Worm (Caenorhabditis elegans) whole organism, young adult: ENCODE results near the gene fcho-1.
A peak's percentile ranks its signal among the peaks of the same experiment; 100 is the strongest.

Experiments used
- C17E4.6 ChIP-seq: fragments of 200-800 bp; sonication (Bioruptor generic); IDR thresholded peaks from 2 replicates; pipeline ENCODE4 v1.3.6; 2022; ENCODE audit warnings: missing genetic modification reagents, missing genetic modification characterization, missing compliant biosample characterization
- F22D6.2 ChIP-seq: sonication (generic microtip); optimal IDR thresholded peaks from 2 replicates; lab custom pipeline; 2016; ENCODE audit warnings: mild to moderate bottlenecking, missing genetic modification characterization, missing compliant biosample characterization
- F39B2.1 ChIP-seq: fragments of 200-800 bp; sonication (Bioruptor generic); IDR thresholded peaks from 2 replicates; pipeline ENCODE4 v1.3.6; 2022; ENCODE audit warnings: missing genetic modification reagents, missing genetic modification characterization, missing compliant biosample characterization
- F49E8.2 ChIP-seq: sonication (generic microtip); optimal IDR thresholded peaks from 3 replicates; lab custom pipeline; 2017; ENCODE audit warnings: missing genetic modification characterization, mild to moderate bottlenecking, missing compliant biosample characterization, antibody characterized with exemption, moderate library complexity; ENCODE audit not compliant: insufficient read depth
- Y53G8AR.9 ChIP-seq: fragments of 200-800 bp; sonication (Bioruptor generic); conservative IDR thresholded peaks from 2 replicates; pipeline ENCODE4 v1.3.6; 2022; ENCODE audit warnings: missing genetic modification reagents, missing genetic modification characterization, missing compliant biosample characterization
- Y79H2A.3 ChIP-seq: fragments of 200-800 bp; sonication (Bioruptor generic); conservative IDR thresholded peaks from 2 replicates; pipeline ENCODE4 v1.3.6; 2022; ENCODE audit warnings: missing genetic modification reagents, missing genetic modification characterization, missing compliant biosample characterization
- Y95B8A.8 ChIP-seq: fragments of 200-800 bp; sonication (Bioruptor generic); IDR thresholded peaks from 2 replicates; pipeline ENCODE4 v1.3.6; 2022; ENCODE audit warnings: missing genetic modification reagents, missing genetic modification characterization, missing compliant biosample characterization
- ZK185.1 ChIP-seq: sonication (generic microtip); optimal IDR thresholded peaks from 2 replicates; lab custom pipeline; 2016; ENCODE audit warnings: mild to moderate bottlenecking, missing genetic modification characterization, missing compliant biosample characterization; ENCODE audit not compliant: poor library complexity, severe bottlenecking
- aptf-2 ChIP-seq: fragments of 200-800 bp; sonication (Bioruptor generic); conservative IDR thresholded peaks from 2 replicates; pipeline ENCODE4 v1.3.6; 2022; ENCODE audit warnings: missing genetic modification reagents, missing genetic modification characterization, missing compliant biosample characterization
- attf-3 ChIP-seq: fragments of 200-800 bp; sonication (Bioruptor generic); conservative IDR thresholded peaks from 2 replicates; pipeline ENCODE4 v1.3.6; 2022; ENCODE audit warnings: missing genetic modification reagents, missing genetic modification characterization, missing compliant biosample characterization
- attf-6 ChIP-seq: fragments of 200-800 bp; sonication (Bioruptor generic); IDR thresholded peaks from 2 replicates; pipeline ENCODE4 v1.3.6; 2022; ENCODE audit warnings: missing genetic modification reagents, missing genetic modification characterization, missing compliant biosample characterization
- bed-2 ChIP-seq: fragments of 200-800 bp; sonication (Bioruptor generic); IDR thresholded peaks from 2 replicates; pipeline ENCODE4 v1.3.6; 2022; ENCODE audit warnings: missing genetic modification reagents, missing genetic modification characterization, missing compliant biosample characterization
- ccch-3 ChIP-seq: fragments of 200-800 bp; sonication (Bioruptor generic); optimal IDR thresholded peaks from 2 replicates; lab custom pipeline; 2018; ENCODE audit warnings: mild to moderate bottlenecking, missing genetic modification characterization, missing compliant biosample characterization
- cebp-1 ChIP-seq, 2 experiments: fragments of 200-800 bp in 1 of 2; sonication (Bioruptor generic) in 1 of 2; sonication (generic microtip) in 1 of 2; IDR thresholded peaks in 1 of 2; optimal IDR thresholded peaks in 1 of 2; 2 replicates each; pipeline versions ENCODE4 v1.3.6 to Lab custom; 2017 to 2022; ENCODE audit warnings: missing compliant biosample characterization in 2 of 2, missing genetic modification characterization in 2 of 2, mild to moderate bottlenecking in 1 of 2, missing genetic modification reagents in 1 of 2, moderate library complexity in 1 of 2
- ceh-100 ChIP-seq: fragments of 200-800 bp; sonication (Bioruptor generic); IDR thresholded peaks from 2 replicates; pipeline ENCODE4 v1.3.6; 2022; ENCODE audit warnings: missing genetic modification reagents, missing genetic modification characterization, missing compliant biosample characterization
- ceh-40 ChIP-seq: fragments of 200-800 bp; sonication (Bioruptor generic); IDR thresholded peaks from 2 replicates; pipeline ENCODE4 v1.3.6; 2022; ENCODE audit warnings: missing genetic modification characterization, missing compliant biosample characterization
- ceh-58 ChIP-seq: fragments of 200-800 bp; sonication (Bioruptor generic); IDR thresholded peaks from 2 replicates; pipeline ENCODE4 v1.3.6; 2022; ENCODE audit warnings: missing genetic modification characterization, missing compliant biosample characterization
- ceh-79 ChIP-seq: sonication (generic microtip); optimal IDR thresholded peaks from 2 replicates; lab custom pipeline; 2017; ENCODE audit warnings: mild to moderate bottlenecking, missing genetic modification characterization, missing compliant biosample characterization
- ceh-91 ChIP-seq: fragments of 200-800 bp; sonication (Bioruptor generic); IDR thresholded peaks from 2 replicates; pipeline ENCODE4 v1.3.6; 2022; ENCODE audit warnings: missing genetic modification reagents, missing genetic modification characterization, missing compliant biosample characterization
- efl-1 ChIP-seq: fragments of 150-350 bp; optimal IDR thresholded peaks from 2 replicates; lab custom pipeline; 2014; ENCODE audit warnings: missing biosample characterization, missing genetic modification reagents, missing genetic modification characterization
- ekl-4 ChIP-seq: fragments of 200-800 bp; sonication (Bioruptor generic); IDR thresholded peaks from 2 replicates; pipeline ENCODE4 v1.3.6; 2022; ENCODE audit warnings: missing genetic modification reagents, missing genetic modification characterization, missing compliant biosample characterization
- ets-4 ChIP-seq: fragments of 200-800 bp; sonication (Bioruptor generic); optimal IDR thresholded peaks from 2 replicates; lab custom pipeline; 2018; ENCODE audit warnings: mild to moderate bottlenecking, missing genetic modification characterization, missing compliant biosample characterization
- fkh-3 ChIP-seq: sonication (generic microtip); optimal IDR thresholded peaks from 2 replicates; lab custom pipeline; 2016; ENCODE audit warnings: mild to moderate bottlenecking, missing genetic modification characterization, missing compliant biosample characterization
- hlh-26 ChIP-seq: fragments of 200-800 bp; sonication (Bioruptor generic); conservative IDR thresholded peaks from 2 replicates; pipeline ENCODE4 v1.3.6; 2022; ENCODE audit warnings: missing genetic modification reagents, missing genetic modification characterization, missing compliant biosample characterization
- hsf-1 ChIP-seq: fragments of 200-800 bp; sonication (Bioruptor generic); IDR thresholded peaks from 2 replicates; pipeline ENCODE4 v1.3.6; 2022; ENCODE audit warnings: missing genetic modification reagents, missing genetic modification characterization, missing compliant biosample characterization
- let-607 ChIP-seq, 2 experiments: fragments of 200-800 bp in 1 of 2; sonication (Bioruptor generic) in 1 of 2; sonication (generic microtip) in 1 of 2; optimal IDR thresholded peaks; 2 replicates each; lab custom pipeline; 2016 to 2018; ENCODE audit warnings: mild to moderate bottlenecking in 2 of 2, missing compliant biosample characterization in 2 of 2, missing genetic modification characterization in 2 of 2, moderate library complexity in 2 of 2, missing genotype in 1 of 2
- lin-35 ChIP-seq, 3 experiments: fragments of 150-350 bp in 2 of 3; sonication (generic microtip) in 1 of 3; optimal IDR thresholded peaks; 2 replicates each; lab custom pipeline; 2014 to 2018; ENCODE audit warnings: missing biosample characterization in 3 of 3, missing genetic modification characterization in 3 of 3, missing genetic modification reagents in 3 of 3
- lin-54 ChIP-seq: fragments of 200-800 bp; sonication (Bioruptor generic); optimal IDR thresholded peaks from 2 replicates; lab custom pipeline; 2018; ENCODE audit warnings: mild to moderate bottlenecking, missing genetic modification characterization, missing compliant biosample characterization
- madf-3 ChIP-seq: fragments of 200-800 bp; sonication (Bioruptor generic); IDR thresholded peaks from 2 replicates; pipeline ENCODE4 v1.3.6; 2022; ENCODE audit warnings: missing genetic modification reagents, missing genetic modification characterization, missing compliant biosample characterization
- madf-6 ChIP-seq: fragments of 200-800 bp; sonication (Bioruptor generic); IDR thresholded peaks from 2 replicates; pipeline ENCODE4 v1.3.6; 2022; ENCODE audit warnings: missing genetic modification reagents, missing genetic modification characterization, missing compliant biosample characterization
- mel-28 ChIP-seq: sonication (generic microtip); optimal IDR thresholded peaks from 2 replicates; lab custom pipeline; 2016; ENCODE audit warnings: borderline replicate concordance, mild to moderate bottlenecking, missing genetic modification characterization, missing compliant biosample characterization
- mxl-1 ChIP-seq: sonication (generic microtip); optimal IDR thresholded peaks from 2 replicates; lab custom pipeline; 2016; ENCODE audit warnings: missing genetic modification characterization, missing compliant biosample characterization
- nfyb-1 ChIP-seq: fragments of 200-800 bp; sonication (Bioruptor generic); IDR thresholded peaks from 2 replicates; pipeline ENCODE4 v1.3.6; 2022; ENCODE audit warnings: missing genetic modification reagents, missing genetic modification characterization, missing compliant biosample characterization
- nhr-80 ChIP-seq: sonication (generic microtip); optimal IDR thresholded peaks from 2 replicates; lab custom pipeline; 2016; ENCODE audit warnings: missing genetic modification characterization, missing compliant biosample characterization
- pbrm-1 ChIP-seq: fragments of 200-800 bp; sonication (Bioruptor generic); IDR thresholded peaks from 2 replicates; pipeline ENCODE4 v1.3.6; 2022; ENCODE audit warnings: missing genetic modification reagents, missing genetic modification characterization, missing compliant biosample characterization
- pha-4 ChIP-seq: fragments of 150-350 bp; sonication (generic microtip); optimal IDR thresholded peaks from 2 replicates; lab custom pipeline; 2014; ENCODE audit warnings: missing biosample characterization, missing genetic modification reagents, missing genetic modification characterization
- repo-1 ChIP-seq: sonication (generic microtip); optimal IDR thresholded peaks from 2 replicates; lab custom pipeline; 2017; ENCODE audit warnings: mild to moderate bottlenecking, missing genetic modification characterization, missing compliant biosample characterization
- rpc-1 ChIP-seq, 2 experiments: fragments of 150-350 bp in 1 of 2; sonication (generic microtip) in 1 of 2; optimal IDR thresholded peaks; 2 replicates each; lab custom pipeline; 2014 to 2018; ENCODE audit warnings: missing biosample characterization in 1 of 2, missing genetic modification characterization in 1 of 2, missing genetic modification reagents in 1 of 2, missing genotype in 1 of 2
- sdz-38 ChIP-seq: sonication (generic microtip); optimal IDR thresholded peaks from 2 replicates; lab custom pipeline; 2016; ENCODE audit warnings: missing genotype, missing genetic modification characterization, missing compliant biosample characterization
- sea-2 ChIP-seq: fragments of 200-800 bp; sonication (Bioruptor generic); IDR thresholded peaks from 2 replicates; pipeline ENCODE4 v1.3.6; 2022; ENCODE audit warnings: missing genetic modification characterization, missing compliant biosample characterization
- tlf-1 ChIP-seq: fragments of 200-800 bp; sonication (Bioruptor generic); optimal IDR thresholded peaks from 2 replicates; lab custom pipeline; 2018; ENCODE audit warnings: mild to moderate bottlenecking, missing genetic modification characterization, missing compliant biosample characterization
- zfh-2 ChIP-seq: fragments of 200-800 bp; sonication (Bioruptor generic); conservative IDR thresholded peaks from 2 replicates; pipeline ENCODE4 v1.3.6; 2022; ENCODE audit warnings: missing genetic modification reagents, missing genetic modification characterization, missing compliant biosample characterization
- zim-3 ChIP-seq: sonication (generic microtip); optimal IDR thresholded peaks from 2 replicates; lab custom pipeline; 2017; ENCODE audit warnings: mild to moderate bottlenecking, missing genetic modification characterization, moderate library complexity, missing compliant biosample characterization
- ztf-6 ChIP-seq: fragments of 200-800 bp; sonication (Bioruptor generic); IDR thresholded peaks from 2 replicates; pipeline ENCODE4 v1.3.6; 2022; ENCODE audit warnings: missing genetic modification reagents, missing genetic modification characterization, missing compliant biosample characterization

Gene fcho-1

ce11 chrII:1322283-1323173 is 12.2 kb downstream of the fcho-1 start (continued):
- no peak for TF ChIP-seq nhr-80 (tag; lab: Kevin White, UChicago)
- no peak for TF ChIP-seq mxl-1 (tag; lab: Kevin White, UChicago)
- peak; percentile 16; the same call in 1 of the 2 replicates for TF ChIP-seq pbrm-1 (GFP tag; lab: Robert Waterston, UW)
- no peak for TF ChIP-seq bed-2 (GFP tag; lab: Robert Waterston, UW)
- TF ChIP-seq ceh-91 (GFP tag; lab: Robert Waterston, UW), result no peak
- no peak for TF ChIP-seq Y79H2A.3 (GFP tag; lab: Robert Waterston, UW)
- peak; percentile 37 for TF ChIP-seq zim-3
- TF ChIP-seq C17E4.6 (GFP tag; lab: Robert Waterston, UW), result 0 out of 2 replicates have a peak, but pooled peaks have one; percentile 24
- TF ChIP-seq Y53G8AR.9, result 0 out of 2 replicates have a peak, but pooled peaks have one; percentile 4
- no peak for TF ChIP-seq nfyb-1 (GFP tag; lab: Robert Waterston, UW)
- TF ChIP-seq rpc-1 (optimal IDR thresholded peaks at IDR 0.05; lab: Kevin White, UChicago), result no peak
- no peak for TF ChIP-seq rpc-1 (tag; optimal IDR thresholded peaks at IDR 0.05; lab: Kevin White, UChicago)
- no peak for TF ChIP-seq efl-1
- no peak for TF ChIP-seq Y95B8A.8 (GFP tag; lab: Robert Waterston, UW)
- no peak for TF ChIP-seq ceh-40 (GFP tag; lab: Robert Waterston, UW)
- TF ChIP-seq ceh-58, result 0 out of 2 replicates have a peak, but pooled peaks have one; percentile 38
- TF ChIP-seq attf-6, result peak; percentile 29; the same call in 1 of the 2 replicates
- TF ChIP-seq ceh-100 (GFP tag; lab: Robert Waterston, UW), result peak; percentile 24; the same call in 1 of the 2 replicates
- TF ChIP-seq attf-3, result no peak
- no peak for TF ChIP-seq ZK185.1
- TF ChIP-seq sdz-38 (tag; lab: Kevin White, UChicago), result no peak
- peak; percentile 7; the same call in 1 of the 2 replicates for TF ChIP-seq F39B2.1 (GFP tag; lab: Robert Waterston, UW)
- TF ChIP-seq lin-54, result peak; percentile 36

- TF ChIP-seq aptf-2 (GFP tag; lab: Robert Waterston, UW) (no peak), ceh-79 (peak; percentile 61), hlh-26 (GFP tag; lab: Robert Waterston, UW) (no peak), mel-28 (no peak), zfh-2 (GFP tag; lab: Robert Waterston, UW) (peak; percentile 98), lin-35 (GFP tag; optimal IDR thresholded peaks at IDR 0.05; lab: Kevin White, UChicago) (no peak), nfyb-1 (GFP tag; lab: Robert Waterston, UW) (no peak), ceh-40 (GFP tag; lab: Robert Waterston, UW) (no peak), ets-4 (no peak), pha-4 (tag; lab: Kevin White, UChicago) (no peak), ceh-100 (GFP tag; lab: Robert Waterston, UW) (no peak), fkh-3 (tag; lab: Kevin White, UChicago) (peak; percentile 47), ccch-3 (GFP tag; lab: Kevin White, UChicago) (no peak), let-607 (tag; optimal IDR thresholded peaks at IDR 0.05; lab: Kevin White, UChicago) (no peak), madf-6 (GFP tag; lab: Robert Waterston, UW) (0 out of 2 replicates have a peak, but pooled peaks have one; percentile 41), madf-3 (0 out of 2 replicates have a peak, but pooled peaks have one; percentile 60), ztf-6 (GFP tag; lab: Robert Waterston, UW) (no peak), tlf-1 (GFP tag; lab: Kevin White, UChicago) (no peak), repo-1 (tag; lab: Kevin White, UChicago) (peak; percentile 40), sea-2 (GFP tag; lab: Robert Waterston, UW) (no peak), cebp-1 (GFP tag; IDR thresholded peaks at IDR 0.05; lab: Robert Waterston, UW) (no peak), cebp-1 (tag; optimal IDR thresholded peaks at IDR 0.05; lab: Kevin White, UChicago) (peak; percentile 74), efl-1 (no peak), hsf-1 (GFP tag; lab: Robert Waterston, UW) (0 out of 2 replicates have a peak, but pooled peaks have one; percentile 68), F22D6.2 (tag; lab: Kevin White, UChicago) (no peak), ekl-4 (peak; percentile 76), pbrm-1 (GFP tag; lab: Robert Waterston, UW) (no peak), F49E8.2 (no peak)
Measured at ce11 chrII:1323190-1323651, 12.9 kb downstream of the fcho-1 start.
